Worm (Caenorhabditis elegans): ENCODE data around the gene str-103.

ce11 chrV:16090685-16091084 lies 27.8 kb downstream of the str-103 start, which contains the start of gene F22B8.3:
- TF ChIP-seq snpc-4 (tag; optimal IDR thresholded peaks at IDR 0.05) (no peak), nhr-23 (tag; optimal IDR thresholded peaks at IDR 0.05) (no peak)
